Worm (Caenorhabditis elegans): ENCODE data around the gene pcf-11.
A peak's percentile ranks its signal among the peaks of the same experiment; 100 is the strongest.

Gene pcf-11

DNA sequence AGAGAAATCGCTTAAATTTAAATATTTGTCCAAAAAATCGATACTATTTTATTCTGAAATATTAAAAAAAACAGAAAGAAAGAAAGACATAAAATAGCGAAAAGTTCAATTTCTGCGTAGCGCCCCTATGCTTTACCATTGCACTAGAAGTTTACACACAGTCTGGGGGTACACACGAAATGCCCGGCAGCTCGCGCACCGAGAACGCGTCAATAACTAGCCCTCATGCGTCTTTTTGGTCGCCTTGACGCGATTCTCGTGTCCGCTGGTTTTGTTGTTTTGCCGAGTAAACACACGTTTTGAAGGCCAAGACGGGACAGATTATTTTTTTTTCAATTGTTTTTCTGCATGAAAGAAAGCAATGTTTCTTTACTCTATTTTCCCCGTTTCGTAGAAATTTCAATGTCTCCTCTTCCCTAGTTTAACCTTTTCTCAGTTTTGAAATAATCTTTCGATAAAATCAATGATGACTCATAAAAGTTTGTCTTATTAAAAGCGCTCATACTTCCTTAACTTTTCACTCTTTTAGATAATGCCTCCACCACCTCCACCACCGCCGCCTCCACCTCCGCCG lies 6.5 kb upstream of the pcf-11 start, which contains the start of gene wip-1 (continued):
- TF ChIP-seq lsy-2 (tag; optimal IDR thresholded peaks at IDR 0.05) (peak; percentile 88 to 97), Y75B8A.6 (GFP tag; IDR thresholded peaks at IDR 0.05) (no peak), daf-19 (GFP tag; conservative IDR thresholded peaks at IDR 0.05) (peak; percentile 95), nhr-11 (tag; optimal IDR thresholded peaks at IDR 0.05) (peak; percentile 98), mxl-2 (GFP tag; conservative IDR thresholded peaks at IDR 0.05) (peak; percentile 62), nhr-76 (tag; optimal IDR thresholded peaks at IDR 0.05) (peak; percentile 53), nhr-237 (tag; optimal IDR thresholded peaks at IDR 0.05) (peak; percentile 60), nhr-28 (tag; optimal IDR thresholded peaks at IDR 0.05) (peak; percentile 98), egl-27 (tag; optimal IDR thresholded peaks at IDR 0.05) (no peak), Y48G9A.11 (GFP tag; IDR thresholded peaks at IDR 0.05) (peak; percentile 83), nhr-102 (tag; optimal IDR thresholded peaks at IDR 0.05) (peak; percentile 97), ceh-20 (GFP tag; IDR thresholded peaks at IDR 0.05) (peak; percentile 95), nhr-25 (tag; optimal IDR thresholded peaks at IDR 0.05; ENCODE audit: borderline replicate concordance, insufficient read depth) (peak; percentile 95), attf-4 (tag; optimal IDR thresholded peaks at IDR 0.05) (peak; percentile 3), pha-4 (GFP tag; IDR thresholded peaks at IDR 0.05) (peak; percentile 96), pha-4 (tag; optimal IDR thresholded peaks at IDR 0.05) (peak; percentile 73), Y105C5A.15 (GFP tag; IDR thresholded peaks at IDR 0.05) (peak; percentile 84; the same call in 1 of the 2 replicates), hif-1 (tag; optimal IDR thresholded peaks at IDR 0.05) (peak; percentile 73 to 89), ceh-32 (tag; optimal IDR thresholded peaks at IDR 0.05; ENCODE audit: poor library complexity) (peak; percentile 69), rbr-2 (tag; optimal IDR thresholded peaks at IDR 0.05) (peak; percentile 98), lin-15B (tag; optimal IDR thresholded peaks at IDR 0.05) (peak; percentile 65), fkh-10 (GFP tag; optimal IDR thresholded peaks at IDR 0.05) (peak; percentile 85), jun-1 (tag; optimal IDR thresholded peaks at IDR 0.05) (peak; percentile 95), unc-130 (GFP tag; optimal IDR thresholded peaks at IDR 0.05) (peak; percentile 97), mdl-1 (tag; optimal IDR thresholded peaks at IDR 0.05) (peak; percentile 20 to 82), D1046.2 (GFP tag; IDR thresholded peaks at IDR 0.05) (peak; percentile 74; the same call in 1 of the 2 replicates), spr-1 (tag; optimal IDR thresholded peaks at IDR 0.05) (peak; percentile 96), ceh-82 (tag; optimal IDR thresholded peaks at IDR 0.05) (no peak), ZK337.2 (GFP tag; IDR thresholded peaks at IDR 0.05) (peak; percentile 69; the same call in 1 of the 2 replicates), daf-12 (tag; optimal IDR thresholded peaks at IDR 0.05) (no peak), R02D3.7 (tag; optimal IDR thresholded peaks at IDR 0.05) (peak; percentile 2), dmd-8 (GFP tag; IDR thresholded peaks at IDR 0.05) (peak; percentile 76; the same call in 1 of the 2 replicates), F26F4.8 (GFP tag; conservative IDR thresholded peaks at IDR 0.05) (no peak), hmg-1.1 (GFP tag; IDR thresholded peaks at IDR 0.05) (peak; percentile 98), sdz-12 (GFP tag; optimal IDR thresholded peaks at IDR 0.05) (peak; percentile 33), madf-9 (GFP tag; conservative IDR thresholded peaks at IDR 0.05) (peak; percentile 97), tag-97 (GFP tag; IDR thresholded peaks at IDR 0.05) (no peak), unc-62 (GFP tag; optimal IDR thresholded peaks at IDR 0.05 in 1 of 2) (peak in 1 of 2 experiments; percentile 99), unc-62 (tag; optimal IDR thresholded peaks at IDR 0.05) (peak; percentile 30), zfp-3 (GFP tag; conservative IDR thresholded peaks at IDR 0.05) (peak; percentile 94), mep-1 (tag; optimal IDR thresholded peaks at IDR 0.05) (peak; percentile 99), php-3 (GFP tag; IDR thresholded peaks at IDR 0.05) (peak; percentile 93), unc-39 (tag; optimal IDR thresholded peaks at IDR 0.05) (peak; percentile 19), ztf-11 (tag; optimal IDR thresholded peaks at IDR 0.05) (peak; percentile 18), ceh-62 (tag; optimal IDR thresholded peaks at IDR 0.05) (no peak), zag-1 (tag; optimal IDR thresholded peaks at IDR 0.05) (peak; percentile 66), pqm-1 (tag; optimal IDR thresholded peaks at IDR 0.05) (peak; percentile 54), F37D6.2 (tag; optimal IDR thresholded peaks at IDR 0.05) (peak; percentile 95), F10B5.3 (tag; optimal IDR thresholded peaks at IDR 0.05) (peak; percentile 93), spr-3 (GFP tag; optimal IDR thresholded peaks at IDR 0.05) (peak; percentile 89), set-16 (GFP tag; IDR thresholded peaks at IDR 0.05) (peak; percentile 60)

Data from whole organism, L4 larva.